Fruit fly (Drosophila melanogaster) whole organism, embryonic: ENCODE results near the gene CG3339.
A peak's percentile ranks its signal among the peaks of the same experiment; 100 is the strongest.

Experiments used
- Bgb ChIP-seq: fragments of 200-800 bp; sonication (Bioruptor generic); IDR thresholded peaks from 2 replicates; pipeline ENCODE4 v1.3.6; 2022; ENCODE audit warnings: missing biosample characterization, missing genetic modification characterization; ENCODE audit not compliant: partially characterized antibody
- Blimp-1 ChIP-seq: fragments of 200-800 bp; sonication (Bioruptor generic); optimal IDR thresholded peaks from 3 replicates; lab custom pipeline; 2018; ENCODE audit warnings: missing biosample characterization, missing genetic modification characterization, mild to moderate bottlenecking, moderate library complexity, missing genetic modification reagents
- BtbVII ChIP-seq: fragments of 200-800 bp; sonication (Bioruptor generic); optimal IDR thresholded peaks from 3 replicates; lab custom pipeline; 2017; ENCODE audit warnings: missing biosample characterization, mild to moderate bottlenecking, missing genetic modification characterization
- CG10565 ChIP-seq: fragments of 200-800 bp; sonication (Bioruptor generic); optimal IDR thresholded peaks from 3 replicates; lab custom pipeline; 2016; ENCODE audit warnings: missing biosample characterization, mild to moderate bottlenecking, missing genetic modification characterization
- CG11247 ChIP-seq: fragments of 200-800 bp; sonication (Bioruptor generic); IDR thresholded peaks from 2 replicates; pipeline ENCODE4 v1.3.6; 2022; ENCODE audit warnings: missing biosample characterization, missing genetic modification characterization
- CG13624 ChIP-seq: fragments of 200-800 bp; sonication (Bioruptor generic); optimal IDR thresholded peaks from 2 replicates; lab custom pipeline; 2016; ENCODE audit warnings: missing biosample characterization, missing genetic modification characterization
- CG14667 ChIP-seq: fragments of 200-800 bp; sonication (Bioruptor generic); IDR thresholded peaks from 2 replicates; pipeline ENCODE4 v1.3.6; 2022; ENCODE audit warnings: missing biosample characterization, missing genetic modification characterization
- CG14860 ChIP-seq: fragments of 200-800 bp; sonication (Bioruptor generic); IDR thresholded peaks from 3 replicates; pipeline ENCODE4 v1.3.6; 2022; ENCODE audit warnings: missing biosample characterization, missing genetic modification characterization; ENCODE audit not compliant: partially characterized antibody
- CG1529 ChIP-seq: fragments of 200-800 bp; sonication (Bioruptor generic); optimal IDR thresholded peaks from 3 replicates; lab custom pipeline; 2018; ENCODE audit warnings: missing biosample characterization, missing genetic modification characterization
- CG15696 ChIP-seq: fragments of 200-800 bp; sonication (Bioruptor generic); optimal IDR thresholded peaks from 2 replicates; lab custom pipeline; 2019; ENCODE audit warnings: missing biosample characterization, mild to moderate bottlenecking, missing genetic modification characterization, moderate library complexity
- CG3163 ChIP-seq: fragments of 200-800 bp; sonication (Bioruptor generic); optimal IDR thresholded peaks from 3 replicates; lab custom pipeline; 2016; ENCODE audit warnings: missing biosample characterization, missing genetic modification characterization
- CG3407 ChIP-seq: fragments of 200-800 bp; sonication (Bioruptor generic); optimal IDR thresholded peaks from 2 replicates; lab custom pipeline; 2018; ENCODE audit warnings: missing biosample characterization, mild to moderate bottlenecking, missing genetic modification characterization
- CG6254 ChIP-seq: fragments of 200-800 bp; sonication (Bioruptor generic); optimal IDR thresholded peaks from 3 replicates; lab custom pipeline; 2017; ENCODE audit warnings: mild to moderate bottlenecking, missing biosample characterization, missing genetic modification reagents, missing genetic modification characterization
- CG7556 ChIP-seq: fragments of 200-800 bp; sonication (Bioruptor generic); optimal IDR thresholded peaks from 2 replicates; lab custom pipeline; 2017; ENCODE audit warnings: missing biosample characterization, mild to moderate bottlenecking, missing genetic modification characterization
- CG7987 ChIP-seq: fragments of 200-800 bp; sonication (Bioruptor generic); optimal IDR thresholded peaks from 2 replicates; lab custom pipeline; 2018; ENCODE audit warnings: missing biosample characterization, mild to moderate bottlenecking, missing genetic modification characterization, moderate library complexity
- CG8359 ChIP-seq: fragments of 200-800 bp; sonication (Bioruptor generic); optimal IDR thresholded peaks from 2 replicates; lab custom pipeline; 2017; ENCODE audit warnings: missing biosample characterization, mild to moderate bottlenecking, missing genetic modification characterization, borderline replicate concordance
- CG8765 ChIP-seq: fragments of 200-800 bp; sonication (Bioruptor generic); IDR thresholded peaks from 2 replicates; pipeline ENCODE4 v1.3.6; 2022; ENCODE audit warnings: missing biosample characterization, missing genetic modification characterization
- CG9817 ChIP-seq: fragments of 200-800 bp; sonication (Bioruptor generic); optimal IDR thresholded peaks from 2 replicates; lab custom pipeline; 2018; ENCODE audit warnings: missing biosample characterization, mild to moderate bottlenecking, missing genetic modification characterization, moderate library complexity
- Eip74EF ChIP-seq, 2 experiments: fragments of 200-800 bp in 1 of 2; fragments of >200 bp in 1 of 2; sonication (Bioruptor generic) in 1 of 2; optimal IDR thresholded peaks; 2 replicates each; lab custom pipeline; 2017 to 2019; ENCODE audit warnings: missing biosample characterization in 2 of 2, missing genetic modification characterization in 2 of 2, mild to moderate bottlenecking in 1 of 2, moderate library complexity in 1 of 2
- Fer3 ChIP-seq: fragments of 200-800 bp; sonication (Bioruptor generic); optimal IDR thresholded peaks from 2 replicates; lab custom pipeline; 2018; ENCODE audit warnings: missing biosample characterization, mild to moderate bottlenecking, missing genetic modification characterization, moderate library complexity
- Hr3 ChIP-seq: fragments of 200-800 bp; sonication (Bioruptor generic); optimal IDR thresholded peaks from 3 replicates; lab custom pipeline; 2016; ENCODE audit warnings: missing biosample characterization, missing genetic modification characterization
- Jarid2 ChIP-seq: fragments of 200-800 bp; sonication (Bioruptor generic); optimal IDR thresholded peaks from 3 replicates; lab custom pipeline; 2017; ENCODE audit warnings: mild to moderate bottlenecking, missing biosample characterization, missing genetic modification reagents, missing genetic modification characterization
- Mes4 ChIP-seq: fragments of 200-800 bp; sonication (Bioruptor generic); optimal IDR thresholded peaks from 2 replicates; lab custom pipeline; 2016; ENCODE audit warnings: missing biosample characterization, missing genetic modification characterization
- Ravus ChIP-seq: fragments of 200-800 bp; sonication (Bioruptor generic); IDR thresholded peaks from 2 replicates; pipeline ENCODE4 v1.3.6; 2022; ENCODE audit warnings: missing biosample characterization, missing genetic modification characterization
- Sin3A ChIP-seq: fragments of >200 bp; optimal IDR thresholded peaks from 2 replicates; lab custom pipeline; 2018
- TFAM ChIP-seq: fragments of 200-800 bp; sonication (Bioruptor generic); optimal IDR thresholded peaks from 2 replicates; lab custom pipeline; 2017; ENCODE audit warnings: missing biosample characterization, missing genetic modification characterization, inconsistent platforms
- YL-1 ChIP-seq: fragments of 200-800 bp; sonication (Bioruptor generic); optimal IDR thresholded peaks from 3 replicates; lab custom pipeline; 2017; ENCODE audit warnings: missing biosample characterization, mild to moderate bottlenecking, missing genetic modification characterization
- ap ChIP-seq: fragments of 200-800 bp; sonication (Bioruptor generic); IDR thresholded peaks from 2 replicates; pipeline ENCODE4 v1.3.6; 2022; ENCODE audit warnings: missing biosample characterization, missing genetic modification characterization
- bab2 ChIP-seq: fragments of 200-800 bp; sonication (Bioruptor generic); optimal IDR thresholded peaks from 2 replicates; lab custom pipeline; 2016; ENCODE audit warnings: missing biosample characterization, missing genetic modification characterization
- cad ChIP-seq: fragments of >200 bp; optimal IDR thresholded peaks from 2 replicates; lab custom pipeline; 2017; ENCODE audit warnings: missing biosample characterization, missing genetic modification characterization
- cwo ChIP-seq: fragments of 200-800 bp; sonication (Bioruptor generic); optimal IDR thresholded peaks from 3 replicates; lab custom pipeline; 2017; ENCODE audit warnings: missing biosample characterization, missing genetic modification characterization, mild to moderate bottlenecking, moderate library complexity, missing genetic modification reagents
- dmrt99B ChIP-seq: fragments of 200-800 bp; sonication (Bioruptor generic); optimal IDR thresholded peaks from 2 replicates; lab custom pipeline; 2018; ENCODE audit warnings: missing biosample characterization, mild to moderate bottlenecking, missing genetic modification characterization, moderate library complexity
- dysf ChIP-seq: fragments of 200-800 bp; sonication (Bioruptor generic); IDR thresholded peaks from 3 replicates; pipeline ENCODE4 v1.3.6; 2022; ENCODE audit warnings: missing biosample characterization, missing genetic modification characterization
- emc ChIP-seq: fragments of 200-800 bp; sonication (Bioruptor generic); optimal IDR thresholded peaks from 2 replicates; lab custom pipeline; 2016; ENCODE audit warnings: missing biosample characterization, missing genetic modification characterization
- esg ChIP-seq: fragments of 200-800 bp; sonication (Bioruptor generic); conservative IDR thresholded peaks from 2 replicates; pipeline ENCODE4 v1.3.6; 2022; ENCODE audit warnings: missing biosample characterization, missing genetic modification characterization
- eve ChIP-seq, 2 experiments: fragments of >200 bp; optimal IDR thresholded peaks; 2 replicates each; lab custom pipeline; 2017; ENCODE audit warnings: missing biosample characterization in 2 of 2, missing genetic modification characterization in 2 of 2
- fd64A ChIP-seq: fragments of 200-800 bp; sonication (Bioruptor generic); optimal IDR thresholded peaks from 3 replicates; lab custom pipeline; 2018; ENCODE audit warnings: missing biosample characterization, mild to moderate bottlenecking, missing genetic modification characterization
- gem ChIP-seq: fragments of 200-800 bp; sonication (Bioruptor generic); optimal IDR thresholded peaks from 2 replicates; lab custom pipeline; 2019; ENCODE audit warnings: missing biosample characterization, mild to moderate bottlenecking, missing genetic modification characterization, moderate library complexity
- grau ChIP-seq: fragments of 200-800 bp; optimal IDR thresholded peaks from 3 replicates; lab custom pipeline; 2019; ENCODE audit warnings: missing biosample characterization, mild to moderate bottlenecking, missing genetic modification characterization, moderate library complexity
- jigr1 ChIP-seq: fragments of 200-800 bp; sonication (Bioruptor generic); IDR thresholded peaks from 3 replicates; pipeline ENCODE4 v1.3.6; 2022; ENCODE audit warnings: missing biosample characterization, missing genetic modification characterization
- mirr ChIP-seq: fragments of 200-800 bp; sonication (Bioruptor generic); optimal IDR thresholded peaks from 3 replicates; lab custom pipeline; 2018; ENCODE audit warnings: missing biosample characterization, mild to moderate bottlenecking, missing genetic modification characterization
- mld ChIP-seq: fragments of 200-800 bp; sonication (Bioruptor generic); IDR thresholded peaks from 3 replicates; pipeline ENCODE4 v1.3.6; 2022; ENCODE audit warnings: missing biosample characterization, missing genetic modification characterization; ENCODE audit not compliant: partially characterized antibody
- pnt ChIP-seq: fragments of 200-800 bp; sonication (Bioruptor generic); optimal IDR thresholded peaks from 3 replicates; lab custom pipeline; 2016; ENCODE audit warnings: missing biosample characterization, missing genetic modification characterization
- sens-2 ChIP-seq: fragments of 200-800 bp; sonication (Bioruptor generic); IDR thresholded peaks from 2 replicates; pipeline ENCODE4 v1.3.6; 2022; ENCODE audit warnings: missing biosample characterization, missing genetic modification characterization
- shn ChIP-seq: fragments of 200-800 bp; sonication (Bioruptor generic); optimal IDR thresholded peaks from 3 replicates; lab custom pipeline; 2016; ENCODE audit warnings: missing biosample characterization, missing genetic modification characterization
- sima ChIP-seq: fragments of 200-800 bp; sonication (Bioruptor generic); optimal IDR thresholded peaks from 2 replicates; lab custom pipeline; 2016; ENCODE audit warnings: missing biosample characterization, missing genetic modification characterization
- slp2 ChIP-seq: fragments of 200-800 bp; sonication (Bioruptor generic); optimal IDR thresholded peaks from 2 replicates; lab custom pipeline; 2016; ENCODE audit warnings: missing biosample characterization, missing genetic modification characterization
- trem ChIP-seq: fragments of 200-800 bp; optimal IDR thresholded peaks from 3 replicates; lab custom pipeline; 2019; ENCODE audit warnings: missing biosample characterization, mild to moderate bottlenecking, missing genetic modification characterization, moderate library complexity
- vnd ChIP-seq: fragments of 200-800 bp; sonication (Bioruptor generic); IDR thresholded peaks from 3 replicates; pipeline ENCODE4 v1.3.6; 2022; ENCODE audit warnings: missing biosample characterization, missing genetic modification characterization; ENCODE audit not compliant: partially characterized antibody

The CG3339 gene

dm6 chr3R:27253136-27253920, 68.8 kb downstream of the CG3339 start, which contains the start of gene pll (continued):
- TF ChIP-seq CG10565 (GFP tag; lab: Kevin White, UChicago) (peak; percentile 42), BtbVII (GFP tag; lab: Kevin White, UChicago) (peak; percentile 34), CG3407 (GFP tag; lab: Kevin White, UChicago) (peak; percentile 11), CG14860 (GFP tag; lab: Robert Waterston, UW) (no peak), CG6254 (GFP tag; lab: Kevin White, UChicago) (peak; percentile 51), Blimp-1 (GFP tag; lab: Kevin White, UChicago) (peak; percentile 78), sima (GFP tag; lab: Kevin White, UChicago) (no peak), CG11247 (GFP tag; lab: Robert Waterston, UW) (peak; percentile 90), CG9817 (tag; lab: Kevin White, UChicago) (peak; percentile 81), CG8765 (GFP tag; lab: Robert Waterston, UW) (peak; percentile 61; the same call in 1 of the 2 replicates), CG7987 (GFP tag; lab: Kevin White, UChicago) (peak; percentile 32), eve (GFP tag; optimal IDR thresholded peaks at IDR 0.05; lab: Kevin White, UChicago) (no peak), Jarid2 (GFP tag; lab: Kevin White, UChicago) (peak; percentile 28), trem (tag; lab: Kevin White, UChicago) (peak; percentile 93), Hr3 (GFP tag; lab: Kevin White, UChicago) (peak; percentile 86), CG15696 (peak; percentile 58), CG8359 (GFP tag; lab: Kevin White, UChicago) (no peak), dmrt99B (tag; lab: Kevin White, UChicago) (no peak), Eip74EF (GFP tag; optimal IDR thresholded peaks at IDR 0.05; lab: Kevin White, UChicago) (no peak), CG1529 (GFP tag; lab: Kevin White, UChicago) (no peak), Mes4 (GFP tag; lab: Kevin White, UChicago) (peak; percentile 10), cad (GFP tag; lab: Kevin White, UChicago) (no peak), fd64A (no peak), mld (GFP tag; lab: Robert Waterston, UW) (no peak), CG14667 (GFP tag; lab: Robert Waterston, UW) (peak; percentile 90), slp2 (GFP tag; lab: Kevin White, UChicago) (peak; percentile 28), ap (GFP tag; lab: Robert Waterston, UW) (peak; percentile 58), cwo (GFP tag; lab: Kevin White, UChicago) (peak; percentile 65), CG3163 (GFP tag; lab: Kevin White, UChicago) (peak; percentile 29), Ravus (GFP tag; lab: Robert Waterston, UW) (peak; percentile 46; the same call in 1 of the 2 replicates), pnt (GFP tag; lab: Kevin White, UChicago) (peak; percentile 36), Bgb (peak; percentile 66), CG7556 (GFP tag; lab: Kevin White, UChicago) (peak; percentile 72), sens-2 (peak; percentile 55; the same call in 1 of the 2 replicates), dysf (GFP tag; lab: Robert Waterston, UW) (peak; percentile 87), shn (peak; percentile 63), emc (peak; percentile 55), TFAM (GFP tag; lab: Kevin White, UChicago) (no peak), esg (GFP tag; lab: Robert Waterston, UW) (peak; percentile 83), Fer3 (tag; lab: Kevin White, UChicago) (peak; percentile 87), gem (tag; lab: Kevin White, UChicago) (no peak), mirr (GFP tag; lab: Kevin White, UChicago) (peak; percentile 24), YL-1 (GFP tag; lab: Kevin White, UChicago) (peak; percentile 74), grau (tag; lab: Kevin White, UChicago) (peak; percentile 80), jigr1 (no peak), CG13624 (GFP tag; lab: Kevin White, UChicago) (peak; percentile 77), Sin3A (lab: Kevin White, UChicago) (peak; percentile 91), vnd (GFP tag; lab: Robert Waterston, UW) (0 out of 3 replicates have a peak, but pooled peaks have one; percentile 9), bab2 (GFP tag; lab: Kevin White, UChicago) (peak; percentile 81)
